Fruit fly (Drosophila melanogaster) whole organism, embryonic: ENCODE results near the gene drl.

Experiments used
- BtbVII ChIP-seq: fragments of 200-800 bp; sonication (Bioruptor generic); optimal IDR thresholded peaks from 3 replicates; lab custom pipeline; 2017; ENCODE audit warnings: missing biosample characterization, mild to moderate bottlenecking, missing genetic modification characterization
- CG1024 ChIP-seq: fragments of 200-800 bp; sonication (Bioruptor generic); IDR thresholded peaks from 2 replicates; pipeline ENCODE4 v1.3.6; 2022; ENCODE audit warnings: missing biosample characterization, missing genetic modification characterization
- CG10267 ChIP-seq: fragments of 200-800 bp; sonication (Bioruptor generic); optimal IDR thresholded peaks from 2 replicates; lab custom pipeline; 2018; ENCODE audit warnings: missing biosample characterization, mild to moderate bottlenecking, missing genetic modification characterization, moderate library complexity
- CG10979 ChIP-seq: fragments of 200-800 bp; sonication (Bioruptor generic); optimal IDR thresholded peaks from 2 replicates; lab custom pipeline; 2018; ENCODE audit warnings: missing biosample characterization, mild to moderate bottlenecking, missing genetic modification characterization, moderate library complexity
- CG11504 ChIP-seq: fragments of 200-800 bp; sonication (Bioruptor generic); optimal IDR thresholded peaks from 3 replicates; lab custom pipeline; 2019; ENCODE audit warnings: missing biosample characterization, mild to moderate bottlenecking, missing genetic modification characterization, moderate library complexity
- CG12744 ChIP-seq: fragments of 200-800 bp; sonication (Bioruptor generic); optimal IDR thresholded peaks from 2 replicates; lab custom pipeline; 2016; ENCODE audit warnings: missing biosample characterization, missing genetic modification characterization
- CG14710 ChIP-seq: fragments of 200-800 bp; sonication (Bioruptor generic); optimal IDR thresholded peaks from 3 replicates; lab custom pipeline; 2019; ENCODE audit warnings: missing biosample characterization, mild to moderate bottlenecking, missing genetic modification characterization, moderate library complexity
- CG1529 ChIP-seq: fragments of 200-800 bp; sonication (Bioruptor generic); optimal IDR thresholded peaks from 3 replicates; lab custom pipeline; 2018; ENCODE audit warnings: missing biosample characterization, missing genetic modification characterization
- CG18476 ChIP-seq: fragments of 200-800 bp; sonication (Bioruptor generic); optimal IDR thresholded peaks from 2 replicates; lab custom pipeline; 2016; ENCODE audit warnings: missing biosample characterization, mild to moderate bottlenecking, missing genetic modification characterization
- CG18619 ChIP-seq: fragments of 200-800 bp; sonication (Bioruptor generic); optimal IDR thresholded peaks from 3 replicates; lab custom pipeline; 2017; ENCODE audit warnings: missing biosample characterization, mild to moderate bottlenecking, missing genetic modification characterization
- CG2116 ChIP-seq: fragments of 200-800 bp; sonication (Bioruptor generic); optimal IDR thresholded peaks from 3 replicates; lab custom pipeline; 2018; ENCODE audit warnings: missing biosample characterization, mild to moderate bottlenecking, missing genetic modification characterization
- CG2712 ChIP-seq: fragments of 200-800 bp; optimal IDR thresholded peaks from 3 replicates; lab custom pipeline; 2019; ENCODE audit warnings: missing biosample characterization, mild to moderate bottlenecking, missing genetic modification characterization, moderate library complexity
- CG31388 ChIP-seq: fragments of 200-800 bp; sonication (Bioruptor generic); optimal IDR thresholded peaks from 2 replicates; lab custom pipeline; 2016; ENCODE audit warnings: missing biosample characterization, missing genetic modification characterization
- CG3838 ChIP-seq: fragments of 200-800 bp; sonication (Bioruptor generic); optimal IDR thresholded peaks from 3 replicates; lab custom pipeline; 2016; ENCODE audit warnings: missing biosample characterization, missing genetic modification characterization
- CG4282 ChIP-seq: fragments of 200-800 bp; sonication (Bioruptor generic); optimal IDR thresholded peaks from 2 replicates; lab custom pipeline; 2016; ENCODE audit warnings: missing biosample characterization, missing genetic modification characterization
- CG4424 ChIP-seq: fragments of 200-800 bp; sonication (Bioruptor generic); optimal IDR thresholded peaks from 3 replicates; lab custom pipeline; 2016; ENCODE audit warnings: missing biosample characterization, missing genetic modification characterization
- CG6689 ChIP-seq: fragments of 200-800 bp; sonication (Bioruptor generic); IDR thresholded peaks from 2 replicates; pipeline ENCODE4 v1.3.6; 2022; ENCODE audit warnings: missing biosample characterization, missing genetic modification characterization
- CG6854 ChIP-seq: fragments of 200-800 bp; sonication (Bioruptor generic); optimal IDR thresholded peaks from 3 replicates; lab custom pipeline; 2017; ENCODE audit warnings: missing biosample characterization, mild to moderate bottlenecking, missing genetic modification characterization
- CG7357 ChIP-seq: fragments of 200-800 bp; sonication (Bioruptor generic); IDR thresholded peaks from 3 replicates; pipeline ENCODE4 v1.3.6; 2022; ENCODE audit warnings: missing biosample characterization, missing genetic modification characterization
- CG7928 ChIP-seq: fragments of 200-800 bp; sonication (Bioruptor generic); optimal IDR thresholded peaks from 2 replicates; lab custom pipeline; 2017; ENCODE audit warnings: missing biosample characterization, mild to moderate bottlenecking, missing genetic modification characterization
- CG7963 ChIP-seq: fragments of 200-800 bp; sonication (Bioruptor generic); IDR thresholded peaks from 3 replicates; pipeline ENCODE4 v1.3.6; 2022; ENCODE audit warnings: missing biosample characterization, missing genetic modification characterization; ENCODE audit not compliant: partially characterized antibody
- CG8478 ChIP-seq: fragments of >200 bp; optimal IDR thresholded peaks from 2 replicates; lab custom pipeline; 2018
- CG9437 ChIP-seq: fragments of 200-800 bp; sonication (Bioruptor generic); optimal IDR thresholded peaks from 2 replicates; lab custom pipeline; 2018; ENCODE audit warnings: missing biosample characterization, mild to moderate bottlenecking, missing genetic modification characterization
- CG9876 ChIP-seq: fragments of 200-800 bp; sonication (Bioruptor generic); optimal IDR thresholded peaks from 2 replicates; lab custom pipeline; 2016; ENCODE audit warnings: missing biosample characterization, missing genetic modification characterization
- CHES-1-like ChIP-seq: fragments of 200-800 bp; sonication (Bioruptor generic); optimal IDR thresholded peaks from 2 replicates; lab custom pipeline; 2016; ENCODE audit warnings: missing biosample characterization, missing genetic modification characterization
- CkIIα-i1 ChIP-seq: fragments of 200-800 bp; sonication (Bioruptor generic); IDR thresholded peaks from 2 replicates; pipeline ENCODE4 v1.3.6; 2022; ENCODE audit warnings: missing biosample characterization, missing genetic modification characterization
- Dll ChIP-seq: fragments of 200-800 bp; sonication (Bioruptor generic); IDR thresholded peaks from 4 replicates; pipeline ENCODE4 v1.3.6; 2022; ENCODE audit warnings: missing biosample characterization, missing genetic modification characterization; ENCODE audit not compliant: partially characterized antibody
- MTF-1 ChIP-seq: fragments of 200-800 bp; sonication (Bioruptor generic); optimal IDR thresholded peaks from 2 replicates; lab custom pipeline; 2018; ENCODE audit warnings: missing biosample characterization, mild to moderate bottlenecking, missing genetic modification characterization, borderline replicate concordance
- Myb ChIP-seq: fragments of 200-800 bp; sonication (Bioruptor generic); optimal IDR thresholded peaks from 2 replicates; lab custom pipeline; 2016; ENCODE audit warnings: missing biosample characterization, missing genetic modification characterization
- NK7.1 ChIP-seq: fragments of 200-800 bp; sonication (Bioruptor generic); optimal IDR thresholded peaks from 3 replicates; lab custom pipeline; 2016; ENCODE audit warnings: missing biosample characterization, missing genetic modification characterization
- Opbp ChIP-seq: fragments of 200-800 bp; sonication (Bioruptor generic); IDR thresholded peaks from 3 replicates; pipeline ENCODE4 v1.3.6; 2022; ENCODE audit warnings: missing biosample characterization, missing genetic modification characterization; ENCODE audit not compliant: partially characterized antibody
- PHDP ChIP-seq: fragments of 200-800 bp; sonication (Bioruptor generic); optimal IDR thresholded peaks from 3 replicates; lab custom pipeline; 2018; ENCODE audit warnings: missing biosample characterization, mild to moderate bottlenecking, missing genetic modification characterization, moderate library complexity
- Pdp1 ChIP-seq, 2 experiments: fragments of 200-800 bp; sonication (Bioruptor generic); optimal IDR thresholded peaks; 3 replicates each; lab custom pipeline; 2016; ENCODE audit warnings: missing biosample characterization in 2 of 2, missing genetic modification characterization in 2 of 2, mild to moderate bottlenecking in 1 of 2, moderate library complexity in 1 of 2
- ab ChIP-seq: fragments of 200-800 bp; sonication (Bioruptor generic); optimal IDR thresholded peaks from 2 replicates; lab custom pipeline; 2016; ENCODE audit warnings: missing biosample characterization, missing genetic modification characterization
- ap ChIP-seq: fragments of 200-800 bp; sonication (Bioruptor generic); IDR thresholded peaks from 2 replicates; pipeline ENCODE4 v1.3.6; 2022; ENCODE audit warnings: missing biosample characterization, missing genetic modification characterization
- ase ChIP-seq: fragments of 200-800 bp; sonication (Bioruptor generic); IDR thresholded peaks from 3 replicates; pipeline ENCODE4 v1.3.6; 2022; ENCODE audit warnings: missing biosample characterization, missing genetic modification characterization
- cwo ChIP-seq: fragments of 200-800 bp; sonication (Bioruptor generic); optimal IDR thresholded peaks from 3 replicates; lab custom pipeline; 2017; ENCODE audit warnings: missing biosample characterization, missing genetic modification characterization, mild to moderate bottlenecking, moderate library complexity, missing genetic modification reagents
- dmrt99B ChIP-seq: fragments of 200-800 bp; sonication (Bioruptor generic); optimal IDR thresholded peaks from 2 replicates; lab custom pipeline; 2018; ENCODE audit warnings: missing biosample characterization, mild to moderate bottlenecking, missing genetic modification characterization, moderate library complexity
- emc ChIP-seq: fragments of 200-800 bp; sonication (Bioruptor generic); optimal IDR thresholded peaks from 2 replicates; lab custom pipeline; 2016; ENCODE audit warnings: missing biosample characterization, missing genetic modification characterization
- fd96Cb ChIP-seq: fragments of 200-800 bp; sonication (Bioruptor generic); optimal IDR thresholded peaks from 2 replicates; lab custom pipeline; 2018; ENCODE audit warnings: missing biosample characterization, mild to moderate bottlenecking, missing genetic modification characterization, moderate library complexity
- grau ChIP-seq: fragments of 200-800 bp; optimal IDR thresholded peaks from 3 replicates; lab custom pipeline; 2019; ENCODE audit warnings: missing biosample characterization, mild to moderate bottlenecking, missing genetic modification characterization, moderate library complexity
- ken ChIP-seq: fragments of 200-800 bp; sonication (Bioruptor generic); IDR thresholded peaks from 3 replicates; pipeline ENCODE4 v1.3.6; 2022; ENCODE audit warnings: missing biosample characterization, missing genetic modification characterization
- lilli ChIP-seq: fragments of 200-800 bp; sonication (Bioruptor generic); optimal IDR thresholded peaks from 3 replicates; lab custom pipeline; 2016; ENCODE audit warnings: missing biosample characterization, missing genetic modification characterization
- nmo ChIP-seq: fragments of 200-800 bp; sonication (Bioruptor generic); optimal IDR thresholded peaks from 2 replicates; lab custom pipeline; 2018; ENCODE audit warnings: missing biosample characterization, mild to moderate bottlenecking, missing genetic modification characterization, moderate library complexity
- otp ChIP-seq: fragments of 200-800 bp; sonication (Bioruptor generic); IDR thresholded peaks from 3 replicates; pipeline ENCODE4, ENCODE4 v1.3.6; 2022; ENCODE audit warnings: missing biosample characterization, missing genetic modification characterization
- sima ChIP-seq: fragments of 200-800 bp; sonication (Bioruptor generic); optimal IDR thresholded peaks from 2 replicates; lab custom pipeline; 2016; ENCODE audit warnings: missing biosample characterization, missing genetic modification characterization
- so ChIP-seq: fragments of 200-800 bp; sonication (Bioruptor generic); IDR thresholded peaks from 3 replicates; pipeline ENCODE4 v1.3.6; 2022; ENCODE audit warnings: missing biosample characterization, missing genetic modification characterization
- tup ChIP-seq: fragments of 200-800 bp; sonication (Bioruptor generic); optimal IDR thresholded peaks from 2 replicates; lab custom pipeline; 2016; ENCODE audit warnings: missing biosample characterization, mild to moderate bottlenecking, missing genetic modification characterization, moderate library complexity
- vfl ChIP-seq: fragments of 200-800 bp; sonication (Bioruptor generic); optimal IDR thresholded peaks from 2 replicates; lab custom pipeline; 2016; ENCODE audit warnings: missing biosample characterization, missing genetic modification characterization

Gene drl

DNA sequence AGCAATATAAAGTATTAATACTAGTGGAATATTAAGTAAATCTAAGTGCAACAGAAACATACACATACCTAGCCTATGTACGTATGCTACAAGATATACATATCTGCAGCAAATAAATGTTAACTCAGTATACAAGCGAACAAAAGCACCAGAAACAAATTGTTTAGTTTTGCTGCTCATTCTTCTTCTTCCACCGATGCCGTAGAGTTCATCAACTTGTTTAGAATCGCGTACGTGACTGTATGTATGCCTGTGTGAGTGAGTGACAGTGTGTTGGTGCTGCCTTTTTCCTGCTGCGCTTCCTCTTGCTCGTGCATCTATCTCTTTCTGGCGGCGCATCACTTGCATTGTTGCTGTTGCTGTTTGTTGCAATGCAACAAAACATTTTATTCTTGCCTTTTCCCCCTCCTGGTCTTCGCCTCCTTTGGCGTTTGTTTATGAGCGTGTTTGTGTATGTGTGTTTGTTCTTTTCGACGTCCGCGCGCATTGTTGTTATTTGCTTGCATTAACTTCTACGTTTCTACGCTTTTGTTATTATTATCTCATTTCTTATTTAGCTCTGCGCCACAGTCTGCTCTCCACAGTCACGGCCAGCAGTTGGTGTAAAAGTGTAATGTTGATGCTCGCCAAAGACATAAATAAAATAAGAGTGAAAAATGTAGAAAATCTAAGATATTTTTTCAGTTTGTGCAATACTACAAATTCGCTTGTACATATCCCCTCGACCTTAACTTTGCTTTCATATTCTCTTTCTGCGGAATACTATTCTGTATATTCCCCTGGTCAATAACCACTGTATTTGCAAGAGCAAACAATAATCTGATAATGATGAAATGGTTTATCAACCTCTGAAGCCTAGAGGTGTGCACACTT is 31.2 kb upstream of the drl start (continued):
- no peak for TF ChIP-seq tup (GFP tag; lab: Kevin White, UChicago)
- no peak for TF ChIP-seq CG1024
- no peak for TF ChIP-seq CG8478 (lab: Kevin White, UChicago)
- TF ChIP-seq CG11504 (tag; lab: Kevin White, UChicago), result peak; percentile 43
- no peak for TF ChIP-seq ab (GFP tag; lab: Kevin White, UChicago)
- TF ChIP-seq CG31388 (GFP tag; lab: Kevin White, UChicago), result no peak
- peak; percentile 57 for TF ChIP-seq CG1529 (GFP tag; lab: Kevin White, UChicago)
- TF ChIP-seq CG4282 (GFP tag; lab: Kevin White, UChicago), result no peak
- TF ChIP-seq ap, result 0 out of 2 replicates have a peak, but pooled peaks have one; percentile 10
- TF ChIP-seq CG4424, result peak; percentile 60
- TF ChIP-seq fd96Cb (tag; lab: Kevin White, UChicago), result peak; percentile 46
- no peak for TF ChIP-seq sima (GFP tag; lab: Kevin White, UChicago)
- peak; percentile 13 for TF ChIP-seq CG18476
- TF ChIP-seq dmrt99B, result peak; percentile 67
- TF ChIP-seq NK7.1 (GFP tag; lab: Kevin White, UChicago), result no peak
- TF ChIP-seq PHDP (tag; lab: Kevin White, UChicago), result peak; percentile 10
- TF ChIP-seq nmo (GFP tag; lab: Kevin White, UChicago), result peak; percentile 20
- TF ChIP-seq CG18619, result no peak
- TF ChIP-seq lilli (GFP tag; lab: Kevin White, UChicago), result peak; percentile 53
- TF ChIP-seq CHES-1-like (GFP tag; lab: Kevin White, UChicago), result peak; percentile 13
- peak; percentile 39 for TF ChIP-seq CG14710
- no peak for TF ChIP-seq Opbp (GFP tag; lab: Robert Waterston, UW)
- no peak for TF ChIP-seq Dll (GFP tag; lab: Robert Waterston, UW)
- no peak for TF ChIP-seq CG12744
- no peak for TF ChIP-seq MTF-1 (GFP tag; lab: Kevin White, UChicago)
- TF ChIP-seq CG9876, result no peak
- TF ChIP-seq CG9437 (GFP tag; lab: Kevin White, UChicago), result peak; percentile 1
- no peak for TF ChIP-seq emc (GFP tag; lab: Kevin White, UChicago)
- TF ChIP-seq CG2116 (GFP tag; lab: Kevin White, UChicago), result peak; percentile 33
- TF ChIP-seq grau (tag; lab: Kevin White, UChicago), result peak; percentile 87
- TF ChIP-seq CG2712 (tag; lab: Kevin White, UChicago), result peak; percentile 62
- TF ChIP-seq CG10979 (tag; lab: Kevin White, UChicago), result peak; percentile 9
- peak; percentile 39 for TF ChIP-seq BtbVII
- TF ChIP-seq CG7928 (GFP tag; lab: Kevin White, UChicago), result no peak
- TF ChIP-seq Myb (GFP tag; lab: Kevin White, UChicago), result peak; percentile 7
- 0 out of 3 replicates have a peak, but pooled peaks have one; percentile 53 for TF ChIP-seq so (GFP tag; lab: Robert Waterston, UW)
- TF ChIP-seq CG6854, result no peak
- peak; percentile 14 for TF ChIP-seq Pdp1 (GFP tag; optimal IDR thresholded peaks at IDR 0.05; lab: Kevin White, UChicago)
- no peak for TF ChIP-seq cwo (GFP tag; lab: Kevin White, UChicago)
- TF ChIP-seq CG3838 (GFP tag; lab: Kevin White, UChicago), result peak; percentile 55
- peak; percentile 23; the same call in 1 of the 2 replicates for TF ChIP-seq CG6689 (GFP tag; lab: Robert Waterston, UW)
- no peak for TF ChIP-seq CkIIα-i1 (GFP tag; lab: Robert Waterston, UW)
- peak; percentile 34; the same call in 1 of the 3 replicates for TF ChIP-seq CG7357 (GFP tag; lab: Robert Waterston, UW)
- peak; percentile 18 for TF ChIP-seq vfl (GFP tag; lab: Kevin White, UChicago)
- no peak for TF ChIP-seq ase (GFP tag; lab: Robert Waterston, UW)
- TF ChIP-seq CG10267 (tag; lab: Kevin White, UChicago), result peak; percentile 11
- no peak for TF ChIP-seq CG7963
- TF ChIP-seq ken (GFP tag; lab: Robert Waterston, UW), result no peak
- TF ChIP-seq otp (GFP tag; lab: Robert Waterston, UW), result no peak
